Worm (Caenorhabditis elegans) whole organism, L2 larva: Measurements from ENCODE around the gene T23B5.3.

Experiments
- ZK546.5 ChIP-seq: sonication (generic microtip); optimal IDR thresholded peaks from 2 replicates; lab custom pipeline; 2017; ENCODE audit warnings: missing biosample characterization, missing genetic modification characterization
- egl-27 ChIP-seq: sonication (generic microtip); optimal IDR thresholded peaks from 3 replicates; lab custom pipeline; 2017; ENCODE audit warnings: missing biosample characterization, missing genetic modification reagents, missing genetic modification characterization
- fos-1 ChIP-seq: fragments of 150-350 bp; optimal IDR thresholded peaks from 2 replicates; lab custom pipeline; 2014; ENCODE audit warnings: missing biosample characterization, missing genetic modification characterization
- mdl-1 ChIP-seq, 2 experiments: fragments of 150-350 bp in 1 of 2; sonication (generic microtip) in 1 of 2; optimal IDR thresholded peaks; 2 replicates each; lab custom pipeline; 2017; ENCODE audit warnings: missing biosample characterization in 2 of 2, missing genetic modification characterization in 2 of 2
- nhr-11 ChIP-seq: fragments of 150-350 bp; optimal IDR thresholded peaks from 2 replicates; lab custom pipeline; 2014; ENCODE audit warnings: missing biosample characterization, missing genetic modification characterization
- nhr-12 ChIP-seq: fragments of 150-350 bp; optimal IDR thresholded peaks from 2 replicates; lab custom pipeline; 2014; ENCODE audit warnings: missing biosample characterization, missing genetic modification characterization
- nhr-77 ChIP-seq: fragments of 150-350 bp; optimal IDR thresholded peaks from 2 replicates; lab custom pipeline; 2014; ENCODE audit warnings: missing biosample characterization, missing genetic modification characterization
- skn-1 ChIP-seq: sonication (generic microtip); optimal IDR thresholded peaks from 2 replicates; lab custom pipeline; 2017; ENCODE audit warnings: missing biosample characterization, missing genetic modification characterization
- sma-3 ChIP-seq: sonication (generic microtip); optimal IDR thresholded peaks from 2 replicates; lab custom pipeline; 2016; ENCODE audit warnings: missing genetic modification reagents, missing genetic modification characterization, missing compliant biosample characterization
- unc-62 ChIP-seq: fragments of 150-350 bp; optimal IDR thresholded peaks from 2 replicates; lab custom pipeline; 2014; ENCODE audit warnings: missing biosample characterization, missing genetic modification reagents, missing genetic modification characterization
- ztf-4 ChIP-seq: fragments of 150-350 bp; optimal IDR thresholded peaks from 2 replicates; lab custom pipeline; 2014; ENCODE audit warnings: missing biosample characterization, missing genetic modification characterization

DNA sequence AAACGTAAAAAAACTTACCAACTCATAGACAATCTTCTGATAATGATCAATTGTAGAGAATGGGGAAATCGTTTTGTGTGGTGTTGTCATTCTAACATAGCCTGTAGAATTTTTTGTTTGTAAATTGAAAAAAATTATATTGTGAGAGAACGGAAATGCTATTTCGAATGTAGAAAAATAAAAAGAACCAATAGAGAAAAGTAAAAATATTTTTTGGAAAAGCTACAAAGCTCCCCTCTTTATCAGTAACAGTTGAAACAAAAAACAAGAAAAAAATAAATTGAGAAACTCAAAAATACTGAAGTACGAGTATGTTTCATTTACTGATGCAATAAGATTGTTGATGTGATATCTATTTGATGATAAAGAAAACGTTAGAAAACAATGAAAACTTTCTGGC, 23.2 kb downstream of the T23B5.3 start, which contains the start of gene C27D8.3:
- no peak for TF ChIP-seq nhr-77 (tag; lab: Kevin White, UChicago)
- no peak for TF ChIP-seq nhr-12 (tag; lab: Kevin White, UChicago)
- TF ChIP-seq sma-3 (GFP tag; lab: Kevin White, UChicago): no peak
- TF ChIP-seq unc-62 (GFP tag; lab: Kevin White, UChicago): no peak
- no peak for TF ChIP-seq skn-1 (tag; lab: Kevin White, UChicago)
- TF ChIP-seq mdl-1 (tag; optimal IDR thresholded peaks at IDR 0.05; lab: Kevin White, UChicago): no peak
- no peak for TF ChIP-seq ztf-4 (tag; lab: Kevin White, UChicago)
- no peak for TF ChIP-seq egl-27 (tag; lab: Kevin White, UChicago)
- TF ChIP-seq nhr-11 (tag; lab: Kevin White, UChicago): no peak
- no peak for TF ChIP-seq fos-1 (tag; lab: Kevin White, UChicago)
- TF ChIP-seq ZK546.5 (tag; lab: Kevin White, UChicago): no peak
